Worm (Caenorhabditis elegans) whole organism, early embryonic: ENCODE results near the gene Y22D7AL.7.
A peak's percentile ranks its signal among the peaks of the same experiment; 100 is the strongest.

Source experiments
- B0310.2 ChIP-seq: sonication (generic microtip); optimal IDR thresholded peaks from 2 replicates; lab custom pipeline; 2016; ENCODE audit warnings: mild to moderate bottlenecking, missing genetic modification characterization, missing compliant biosample characterization
- F13C5.2 ChIP-seq: sonication (generic microtip); optimal IDR thresholded peaks from 2 replicates; lab custom pipeline; 2017; ENCODE audit warnings: mild to moderate bottlenecking, missing genetic modification characterization, inconsistent platforms, missing compliant biosample characterization
- aly-1 ChIP-seq: sonication (generic microtip); optimal IDR thresholded peaks from 2 replicates; lab custom pipeline; 2016; ENCODE audit warnings: missing genetic modification characterization, missing compliant biosample characterization
- ama-1 ChIP-seq: fragments of 150-350 bp; optimal IDR thresholded peaks from 2 replicates; lab custom pipeline; 2014
- ceh-13 ChIP-seq: fragments of 200-800 bp; sonication (Bioruptor generic); optimal IDR thresholded peaks from 2 replicates; lab custom pipeline; 2018; ENCODE audit warnings: mild to moderate bottlenecking, missing genetic modification characterization, missing compliant biosample characterization
- ceh-36 ChIP-seq: sonication (generic microtip); optimal IDR thresholded peaks from 2 replicates; lab custom pipeline; 2016; ENCODE audit warnings: missing genetic modification characterization, inconsistent platforms, missing compliant biosample characterization
- ets-7 ChIP-seq: sonication (generic microtip); optimal IDR thresholded peaks from 2 replicates; lab custom pipeline; 2016; ENCODE audit warnings: missing genotype, missing genetic modification characterization, missing compliant biosample characterization
- flt-1 ChIP-seq: fragments of 200-800 bp; sonication (Bioruptor generic); IDR thresholded peaks from 2 replicates; pipeline ENCODE4 v1.3.6; 2022; ENCODE audit warnings: missing genetic modification characterization, missing compliant biosample characterization
- hmbx-1 ChIP-seq: sonication (generic microtip); optimal IDR thresholded peaks from 2 replicates; lab custom pipeline; 2016; ENCODE audit warnings: mild to moderate bottlenecking, missing genetic modification characterization, missing compliant biosample characterization
- hmg-4 ChIP-seq: fragments of 200-800 bp; sonication (Bioruptor generic); optimal IDR thresholded peaks from 2 replicates; lab custom pipeline; 2018; ENCODE audit warnings: mild to moderate bottlenecking, missing genetic modification characterization, missing compliant biosample characterization
- hnd-1 ChIP-seq: sonication (generic microtip); optimal IDR thresholded peaks from 2 replicates; lab custom pipeline; 2016; ENCODE audit warnings: missing genetic modification characterization, missing compliant biosample characterization
- pes-1 ChIP-seq: fragments of 200-800 bp; sonication (Bioruptor generic); IDR thresholded peaks from 2 replicates; pipeline ENCODE4 v1.3.6; 2022; ENCODE audit warnings: missing genetic modification reagents, missing genetic modification characterization, missing compliant biosample characterization
- scrt-1 ChIP-seq: fragments of 200-800 bp; sonication (Bioruptor generic); IDR thresholded peaks from 2 replicates; pipeline ENCODE4 v1.3.6; 2022; ENCODE audit warnings: missing genetic modification characterization, missing compliant biosample characterization
- sea-1 ChIP-seq: fragments of 200-800 bp; sonication (Bioruptor generic); conservative IDR thresholded peaks from 2 replicates; pipeline ENCODE4 v1.3.6; 2022; ENCODE audit warnings: missing genetic modification characterization, missing compliant biosample characterization
- tbx-11 ChIP-seq: fragments of 200-800 bp; sonication (Bioruptor generic); IDR thresholded peaks from 2 replicates; pipeline ENCODE4 v1.3.6; 2022; ENCODE audit warnings: missing genetic modification characterization, missing compliant biosample characterization
- tbx-37 ChIP-seq: fragments of 200-800 bp; sonication (Bioruptor generic); conservative IDR thresholded peaks from 2 replicates; pipeline ENCODE4 v1.3.6; 2022; ENCODE audit warnings: missing genetic modification reagents, missing genetic modification characterization, missing compliant biosample characterization
- tra-4 ChIP-seq: sonication (generic microtip); optimal IDR thresholded peaks from 2 replicates; lab custom pipeline; 2017; ENCODE audit warnings: missing genetic modification characterization, missing compliant biosample characterization

The Y22D7AL.7 gene

ce11 chrIII:1580142-1580541 is 3.6 kb downstream of the Y22D7AL.7 start:
- TF ChIP-seq hnd-1 (tag; lab: Kevin White, UChicago) = no peak
- no peak for TF ChIP-seq ceh-36 (tag; lab: Kevin White, UChicago)
- no peak for TF ChIP-seq aly-1 (tag; lab: Kevin White, UChicago)
- no peak for TF ChIP-seq ets-7 (tag; lab: Kevin White, UChicago)
- TF ChIP-seq tbx-11 (GFP tag; lab: Robert Waterston, UW) = no peak
- TF ChIP-seq pes-1 = no peak
- no peak for TF ChIP-seq ama-1 (lab: Kevin White, UChicago)

- TF ChIP-seq pes-1 (no peak), hmg-4 (GFP tag; lab: Kevin White, UChicago) (no peak), sea-1 (GFP tag; lab: Robert Waterston, UW) (no peak)
Observed at ce11 chrIII:1583529-1583928, 7.0 kb downstream of the Y22D7AL.7 start.

- TF ChIP-seq sea-1 (GFP tag; lab: Robert Waterston, UW) (no peak), scrt-1 (no peak), ceh-36 (tag; lab: Kevin White, UChicago) (no peak), hmg-4 (GFP tag; lab: Kevin White, UChicago) (no peak), tbx-11 (GFP tag; lab: Robert Waterston, UW) (no peak), ama-1 (lab: Kevin White, UChicago) (no peak), aly-1 (tag; lab: Kevin White, UChicago) (no peak), F13C5.2 (tag; lab: Kevin White, UChicago) (no peak), pes-1 (no peak), hmbx-1 (no peak), tra-4 (tag; lab: Kevin White, UChicago) (no peak)
Observed at ce11 chrIII:1584216-1584715, 7.7 kb downstream of the Y22D7AL.7 start.

- 0 out of 2 replicates have a peak, but pooled peaks have one; percentile 22 for TF ChIP-seq scrt-1
- TF ChIP-seq F13C5.2 (tag; lab: Kevin White, UChicago) = no peak
Observed at ce11 chrIII:1591681-1592080, 15.1 kb downstream of the Y22D7AL.7 start.

ce11 chrIII:1598927-1599326 is 22.4 kb downstream of the Y22D7AL.7 start:
- TF ChIP-seq scrt-1 (no peak), F13C5.2 (tag; lab: Kevin White, UChicago) (no peak), pes-1 (peak; percentile 54; the same call in 1 of the 2 replicates), aly-1 (tag; lab: Kevin White, UChicago) (no peak), ama-1 (lab: Kevin White, UChicago) (no peak), hmbx-1 (no peak), ceh-36 (tag; lab: Kevin White, UChicago) (no peak), flt-1 (GFP tag; lab: Robert Waterston, UW) (no peak), B0310.2 (no peak)

- no peak for TF ChIP-seq ama-1 (lab: Kevin White, UChicago)
- no peak for TF ChIP-seq B0310.2
- TF ChIP-seq F13C5.2 (tag; lab: Kevin White, UChicago) = no peak
- no peak for TF ChIP-seq ceh-36 (tag; lab: Kevin White, UChicago)
- no peak for TF ChIP-seq hmbx-1
- TF ChIP-seq tbx-11 (GFP tag; lab: Robert Waterston, UW) = peak; percentile 53; the same call in 1 of the 2 replicates
- peak; percentile 48; the same call in 1 of the 2 replicates for TF ChIP-seq flt-1 (GFP tag; lab: Robert Waterston, UW)
- no peak for TF ChIP-seq ets-7 (tag; lab: Kevin White, UChicago)
- TF ChIP-seq tbx-37 (GFP tag; lab: Robert Waterston, UW) = no peak
- TF ChIP-seq pes-1 = peak; percentile 69
Observed at ce11 chrIII:1600670-1601194, 24.2 kb downstream of the Y22D7AL.7 start, which contains the start of gene sms-3. sms-3 (minus strand) TSS chrIII:1601144.

- no peak for TF ChIP-seq tra-4 (tag; lab: Kevin White, UChicago)
- peak; percentile 72 for TF ChIP-seq flt-1 (GFP tag; lab: Robert Waterston, UW)
- TF ChIP-seq tbx-37 (GFP tag; lab: Robert Waterston, UW) = peak; percentile 75
- TF ChIP-seq F13C5.2 (tag; lab: Kevin White, UChicago) = peak; percentile 31
- peak; percentile 81 for TF ChIP-seq tbx-11 (GFP tag; lab: Robert Waterston, UW)
- TF ChIP-seq hmg-4 (GFP tag; lab: Kevin White, UChicago) = peak; percentile 57
- TF ChIP-seq aly-1 (tag; lab: Kevin White, UChicago) = peak; percentile 44
- no peak for TF ChIP-seq ets-7 (tag; lab: Kevin White, UChicago)
- TF ChIP-seq ceh-13 (GFP tag; lab: Kevin White, UChicago) = no peak
- TF ChIP-seq hmbx-1 = no peak
- peak; percentile 49 for TF ChIP-seq hnd-1 (tag; lab: Kevin White, UChicago)
- peak; percentile 78 for TF ChIP-seq ceh-36 (tag; lab: Kevin White, UChicago)
- TF ChIP-seq scrt-1 = peak; percentile 71
- TF ChIP-seq sea-1 (GFP tag; lab: Robert Waterston, UW) = peak; percentile 85
- TF ChIP-seq ama-1 (lab: Kevin White, UChicago) = no peak
- peak; percentile 51 for TF ChIP-seq B0310.2
- TF ChIP-seq pes-1 = peak; percentile 82
Observed at ce11 chrIII:1601464-1602169, 25.1 kb downstream of the Y22D7AL.7 start.

ce11 chrIII:1602682-1603081 is 26.1 kb downstream of the Y22D7AL.7 start:
- TF ChIP-seq hmbx-1 (no peak), tbx-37 (GFP tag; lab: Robert Waterston, UW) (no peak), aly-1 (tag; lab: Kevin White, UChicago) (no peak), pes-1 (no peak), ceh-36 (tag; lab: Kevin White, UChicago) (no peak), tra-4 (tag; lab: Kevin White, UChicago) (no peak)
